Worm (Caenorhabditis elegans) whole organism, early embryonic: Measurements from ENCODE around the gene cct-3.

ENCODE experiments used
- B0310.2 ChIP-seq: sonication (generic microtip); optimal IDR thresholded peaks from 2 replicates; lab custom pipeline; 2016; ENCODE audit warnings: mild to moderate bottlenecking, missing genetic modification characterization, missing compliant biosample characterization
- ama-1 ChIP-seq: fragments of 150-350 bp; optimal IDR thresholded peaks from 2 replicates; lab custom pipeline; 2014
- ets-7 ChIP-seq: sonication (generic microtip); optimal IDR thresholded peaks from 2 replicates; lab custom pipeline; 2016; ENCODE audit warnings: missing genotype, missing genetic modification characterization, missing compliant biosample characterization
- hmbx-1 ChIP-seq: sonication (generic microtip); optimal IDR thresholded peaks from 2 replicates; lab custom pipeline; 2016; ENCODE audit warnings: mild to moderate bottlenecking, missing genetic modification characterization, missing compliant biosample characterization
- hmg-4 ChIP-seq: fragments of 200-800 bp; sonication (Bioruptor generic); optimal IDR thresholded peaks from 2 replicates; lab custom pipeline; 2018; ENCODE audit warnings: mild to moderate bottlenecking, missing genetic modification characterization, missing compliant biosample characterization

DNA sequence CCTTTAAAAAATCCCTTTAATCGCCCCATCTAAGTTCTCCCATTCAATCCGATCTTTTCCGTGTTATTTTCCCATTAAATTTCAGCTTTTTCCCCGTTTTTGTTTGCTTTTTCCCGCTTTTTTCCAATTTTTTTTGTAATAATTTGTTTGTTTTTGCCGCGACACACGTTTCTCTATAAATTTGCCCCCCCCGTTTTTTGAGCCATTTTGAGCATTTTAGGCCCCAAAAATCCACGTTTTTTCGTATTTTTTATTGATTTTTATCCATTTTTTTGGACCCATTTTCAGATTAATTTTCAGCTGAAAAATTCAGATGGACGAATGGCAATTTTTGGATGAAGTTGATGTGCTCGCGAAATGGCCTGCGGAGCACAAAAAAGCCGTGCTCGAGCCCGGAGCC is 10.0 kb downstream of the cct-3 start, which contains the start of gene F54A3.2:
- TF ChIP-seq ets-7 (tag; lab: Kevin White, UChicago) (no peak), hmg-4 (GFP tag; lab: Kevin White, UChicago) (no peak), ama-1 (lab: Kevin White, UChicago) (no peak), hmbx-1 (tag; lab: Kevin White, UChicago) (no peak), B0310.2 (tag; lab: Kevin White, UChicago) (no peak)
